Fruit fly (Drosophila melanogaster): ENCODE data around the gene Drsl3.

Drsl3 gene

dm6 chr3L:3336368-3337164 lies 21.8 kb downstream of the Drsl3 start, which contains the start of the genes Drsl6 and kst (continued):
- TF ChIP-seq Stat92E (GFP tag; optimal IDR thresholded peaks at IDR 0.05) (no peak), zen (tag; optimal IDR thresholded peaks at IDR 0.05) (peak; percentile 56), CG4360 (GFP tag; IDR thresholded peaks at IDR 0.05) (peak; percentile 83), cwo (GFP tag; optimal IDR thresholded peaks at IDR 0.05) (no peak), CG13775 (GFP tag; optimal IDR thresholded peaks at IDR 0.05) (no peak), B-H2 (GFP tag; optimal IDR thresholded peaks at IDR 0.05) (peak; percentile 46), dpn (GFP tag; optimal IDR thresholded peaks at IDR 0.05) (peak in 1 of 2 experiments; percentile 27), pum (GFP tag; optimal IDR thresholded peaks at IDR 0.05) (no peak), CG33557 (GFP tag; optimal IDR thresholded peaks at IDR 0.05) (peak; percentile 19), oc (tag; optimal IDR thresholded peaks at IDR 0.05) (peak; percentile 73), Doc2 (GFP tag; IDR thresholded peaks at IDR 0.05) (no peak), CG11696 (GFP tag; IDR thresholded peaks at IDR 0.05) (no peak), ap (GFP tag; IDR thresholded peaks at IDR 0.05) (no peak), shn (GFP tag; optimal IDR thresholded peaks at IDR 0.05) (no peak), gfzf (GFP tag; optimal IDR thresholded peaks at IDR 0.05) (peak; percentile 88), ATbp (GFP tag; optimal IDR thresholded peaks at IDR 0.05) (peak; percentile 0), Opbp (GFP tag; IDR thresholded peaks at IDR 0.05; ENCODE audit: partially characterized antibody) (peak; percentile 70), MTF-1 (GFP tag; optimal IDR thresholded peaks at IDR 0.05; ENCODE audit: borderline replicate concordance) (peak; percentile 13), lola (GFP tag; optimal IDR thresholded peaks at IDR 0.05) (no peak), CG12391 (tag; optimal IDR thresholded peaks at IDR 0.05) (peak; percentile 12), vfl (GFP tag; optimal IDR thresholded peaks at IDR 0.05) (no peak), HLH3B (GFP tag; IDR thresholded peaks at IDR 0.05) (peak; percentile 14; the same call in 1 of the 2 replicates), Meics (GFP tag; optimal IDR thresholded peaks at IDR 0.05) (no peak), CG3726 (GFP tag; IDR thresholded peaks at IDR 0.05) (no peak), CG3838 (GFP tag; optimal IDR thresholded peaks at IDR 0.05) (no peak), CG31224 (GFP tag; IDR thresholded peaks at IDR 0.05) (no peak), CG17385 (GFP tag; optimal IDR thresholded peaks at IDR 0.05) (peak; percentile 56)

dm6 chr3L:3337345-3337928 lies 22.6 kb downstream of the Drsl3 start:
- TF ChIP-seq cad (GFP tag; optimal IDR thresholded peaks at IDR 0.05) (peak; percentile 4), chm (GFP tag; IDR thresholded peaks at IDR 0.05) (0 out of 2 replicates have a peak, but pooled peaks have one; percentile 50), cwo (GFP tag; optimal IDR thresholded peaks at IDR 0.05) (no peak), cg (GFP tag; optimal IDR thresholded peaks at IDR 0.05) (peak; percentile 54), Ets65A (GFP tag) (peak; percentile 69), HLHmδ (GFP tag; optimal IDR thresholded peaks at IDR 0.05) (no peak), CG8924 (tag; optimal IDR thresholded peaks at IDR 0.05) (no peak), CG15479 (GFP tag; optimal IDR thresholded peaks at IDR 0.05) (no peak), Med (GFP tag) (peak; percentile 9), CG31441 (GFP tag; IDR thresholded peaks at IDR 0.05) (no peak), psq (GFP tag; optimal IDR thresholded peaks at IDR 0.05) (peak; percentile 88)
